In genomic region chr3R:4281119-4281861, dm6 we compare ENCODE assay signal across 4 fruit fly cellular contexts.
TF ChIP-seq lines count a peak whose summit lies in the region.

No protein-coding gene starts in this region.

- no peak for TF ChIP-seq CTCF in whole organism, embryonic (GFP tag; optimal IDR thresholded peaks at IDR 0.05; lab: Kevin White, UChicago)

TF ChIP-seq in whole organism, adult, 20 proteins besides CTCF, POLR2A, EP300 and RAD21:
- TF ChIP-seq CG7101 (tag; optimal IDR thresholded peaks at IDR 0.05; lab: Kevin White, UChicago) (no peak), ovo (GFP tag; optimal IDR thresholded peaks at IDR 0.05; lab: Kevin White, UChicago) (no peak), cic (GFP tag; optimal IDR thresholded peaks at IDR 0.05; lab: Kevin White, UChicago) (peak; percentile 20), Mnt (GFP tag; optimal IDR thresholded peaks at IDR 0.05; lab: Kevin White, UChicago) (no peak), Crg-1 (GFP tag; optimal IDR thresholded peaks at IDR 0.05; lab: Kevin White, UChicago) (no peak), Hr96 (GFP tag; optimal IDR thresholded peaks at IDR 0.05; lab: Kevin White, UChicago) (peak; percentile 18)

TF ChIP-seq in whole organism, embryonic, 481 proteins besides CTCF, POLR2A, EP300 and RAD21 (continues in another document):
- TF ChIP-seq gro (GFP tag; optimal IDR thresholded peaks at IDR 0.05; lab: Kevin White, UChicago) (no peak), fd3F (GFP tag; optimal IDR thresholded peaks at IDR 0.05; lab: Kevin White, UChicago) (no peak), GATAe (GFP tag; conservative IDR thresholded peaks at IDR 0.05; lab: Robert Waterston, UW) (no peak), sens (GFP tag; lab: Kevin White, UChicago) (peak; percentile 68), CG11456 (GFP tag; IDR thresholded peaks at IDR 0.05; lab: Robert Waterston, UW) (0 out of 3 replicates have a peak, but pooled peaks have one; percentile 49), Ravus (GFP tag; IDR thresholded peaks at IDR 0.05; lab: Robert Waterston, UW) (no peak), CG9215 (GFP tag; IDR thresholded peaks at IDR 0.05; lab: Robert Waterston, UW) (0 out of 2 replicates have a peak, but pooled peaks have one; percentile 4), CG14860 (GFP tag; IDR thresholded peaks at IDR 0.05; lab: Robert Waterston, UW; ENCODE audit: partially characterized antibody) (no peak), HmgZ (tag; optimal IDR thresholded peaks at IDR 0.05; lab: Kevin White, UChicago) (no peak), CG4707 (GFP tag; optimal IDR thresholded peaks at IDR 0.05; lab: Kevin White, UChicago) (no peak), fu2 (GFP tag; optimal IDR thresholded peaks at IDR 0.05; lab: Kevin White, UChicago) (no peak), so (GFP tag; IDR thresholded peaks at IDR 0.05; lab: Robert Waterston, UW) (0 out of 3 replicates have a peak, but pooled peaks have one; percentile 21), CG7745 (tag; optimal IDR thresholded peaks at IDR 0.05; lab: Kevin White, UChicago) (no peak), CG6254 (GFP tag; optimal IDR thresholded peaks at IDR 0.05; lab: Kevin White, UChicago) (no peak), crol (GFP tag; IDR thresholded peaks at IDR 0.05; lab: Robert Waterston, UW) (peak; percentile 12; the same call in 1 of the 2 replicates), her (GFP tag; optimal IDR thresholded peaks at IDR 0.05; lab: Kevin White, UChicago) (no peak), knrl (GFP tag; IDR thresholded peaks at IDR 0.05; lab: Robert Waterston, UW; ENCODE audit: partially characterized antibody) (no peak), Bdp1 (GFP tag; optimal IDR thresholded peaks at IDR 0.05; lab: Kevin White, UChicago) (no peak), Myb (GFP tag; optimal IDR thresholded peaks at IDR 0.05; lab: Kevin White, UChicago) (no peak), CG11723 (GFP tag; optimal IDR thresholded peaks at IDR 0.05; lab: Kevin White, UChicago) (no peak), Six4 (GFP tag; optimal IDR thresholded peaks at IDR 0.05; lab: Kevin White, UChicago) (no peak), Fer3 (tag; optimal IDR thresholded peaks at IDR 0.05; lab: Kevin White, UChicago) (no peak), CG11093 (GFP tag; IDR thresholded peaks at IDR 0.05; lab: Robert Waterston, UW) (no peak), Atf6 (GFP tag; IDR thresholded peaks at IDR 0.05; lab: Robert Waterston, UW) (no peak), slbo (GFP tag; IDR thresholded peaks at IDR 0.05; lab: Robert Waterston, UW) (no peak), CG2129 (GFP tag; IDR thresholded peaks at IDR 0.05; lab: Robert Waterston, UW; ENCODE audit: partially characterized antibody) (no peak), CG8944 (GFP tag; optimal IDR thresholded peaks at IDR 0.05; lab: Kevin White, UChicago) (no peak), sqz (GFP tag; optimal IDR thresholded peaks at IDR 0.05; lab: Kevin White, UChicago) (peak; percentile 9), CG10565 (GFP tag; optimal IDR thresholded peaks at IDR 0.05; lab: Kevin White, UChicago) (no peak)

TF ChIP-seq in whole organism, prepupa, 60 proteins besides CTCF, POLR2A, EP300 and RAD21:
- TF ChIP-seq Eip78C (GFP tag; lab: Kevin White, UChicago) (peak; percentile 39), fd59A (GFP tag; optimal IDR thresholded peaks at IDR 0.05; lab: Kevin White, UChicago) (no peak), CG3032 (tag; optimal IDR thresholded peaks at IDR 0.05; lab: Kevin White, UChicago) (no peak), CG10631 (GFP tag; optimal IDR thresholded peaks at IDR 0.05; lab: Kevin White, UChicago) (no peak), pdm3 (GFP tag; optimal IDR thresholded peaks at IDR 0.05; lab: Kevin White, UChicago) (no peak), vri (GFP tag; optimal IDR thresholded peaks at IDR 0.05; lab: Kevin White, UChicago) (peak; percentile 21), eg (GFP tag; IDR thresholded peaks at IDR 0.05; lab: Robert Waterston, UW) (0 out of 3 replicates have a peak, but pooled peaks have one; percentile 8), svp (GFP tag; lab: Kevin White, UChicago) (peak; percentile 77), Hr39 (GFP tag; optimal IDR thresholded peaks at IDR 0.05; lab: Kevin White, UChicago) (no peak)

TF ChIP-seq in whole organism, pupa, 21 proteins besides CTCF, POLR2A, EP300 and RAD21:
- TF ChIP-seq Pif1A (GFP tag; optimal IDR thresholded peaks at IDR 0.05; lab: Kevin White, UChicago) (no peak), rn (GFP tag; IDR thresholded peaks at IDR 0.05; lab: Robert Waterston, UW) (no peak), CG32121 (GFP tag; IDR thresholded peaks at IDR 0.05; lab: Robert Waterston, UW) (no peak), fd96Ca (GFP tag; IDR thresholded peaks at IDR 0.05; lab: Robert Waterston, UW) (0 out of 3 replicates have a peak, but pooled peaks have one; percentile 11), CG10348 (GFP tag; IDR thresholded peaks at IDR 0.05; lab: Robert Waterston, UW) (no peak), CG13204 (GFP tag; optimal IDR thresholded peaks at IDR 0.05; lab: Kevin White, UChicago) (peak; percentile 16), CG8159 (tag; optimal IDR thresholded peaks at IDR 0.05; lab: Kevin White, UChicago) (no peak), Ets98B (GFP tag; IDR thresholded peaks at IDR 0.05; lab: Robert Waterston, UW) (0 out of 2 replicates have a peak, but pooled peaks have one; percentile 13), CG4496 (GFP tag; IDR thresholded peaks at IDR 0.05; lab: Robert Waterston, UW) (0 out of 3 replicates have a peak, but pooled peaks have one; percentile 29), Snoo (tag; optimal IDR thresholded peaks at IDR 0.05; lab: Kevin White, UChicago) (no peak), CG34367 (tag; optimal IDR thresholded peaks at IDR 0.05; lab: Kevin White, UChicago) (no peak)
